Fruit fly (Drosophila melanogaster): Measurements from ENCODE around the gene CG14926.
A peak's percentile ranks its signal among the peaks of the same experiment; 100 is the strongest.

Gene CG14926

DNA sequence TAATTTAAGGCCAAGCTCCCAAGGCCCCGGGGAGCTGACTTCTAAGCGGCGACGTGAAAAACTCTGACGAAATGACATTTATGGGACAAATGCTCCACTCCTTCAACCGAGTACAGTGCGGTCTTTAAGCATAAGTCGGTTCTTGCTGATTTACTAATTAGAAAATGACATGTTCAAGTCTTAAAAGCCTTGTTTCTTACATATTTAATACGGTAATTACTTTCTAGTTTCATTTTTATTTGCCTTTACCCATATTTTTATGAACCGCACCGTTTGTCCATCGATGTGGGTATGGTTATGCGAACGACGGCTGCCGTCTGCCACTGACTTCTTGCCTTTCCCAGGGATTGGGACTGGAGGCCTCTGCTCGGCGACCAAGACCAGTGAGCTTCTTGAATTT lies 14.8 kb downstream of the CG14926 start (continued):
- peak; percentile 44 for TF ChIP-seq CG34406 (GFP tag; optimal IDR thresholded peaks at IDR 0.05)
- TF ChIP-seq dsx (GFP tag; optimal IDR thresholded peaks at IDR 0.05; ENCODE audit: poor library complexity, severe bottlenecking) = no peak
- no peak for TF ChIP-seq CG8319 (GFP tag; optimal IDR thresholded peaks at IDR 0.05)
- peak; percentile 7 for TF ChIP-seq Blimp-1 (GFP tag; optimal IDR thresholded peaks at IDR 0.05)
- TF ChIP-seq cyc (GFP tag; optimal IDR thresholded peaks at IDR 0.05) = peak; percentile 64
- TF ChIP-seq fd85E (GFP tag; optimal IDR thresholded peaks at IDR 0.05) = no peak
- peak; percentile 24 for TF ChIP-seq Lpt (GFP tag; optimal IDR thresholded peaks at IDR 0.05)
- TF ChIP-seq pdm3 (GFP tag; optimal IDR thresholded peaks at IDR 0.05) = peak; percentile 36
- no peak for TF ChIP-seq CG11762 (GFP tag; optimal IDR thresholded peaks at IDR 0.05; ENCODE audit: insufficient read depth)
- peak; percentile 51 for TF ChIP-seq vri (GFP tag; optimal IDR thresholded peaks at IDR 0.05)
- peak; percentile 47 for TF ChIP-seq acj6 (GFP tag; optimal IDR thresholded peaks at IDR 0.05)
- peak; percentile 37 for TF ChIP-seq Hr4 (GFP tag; optimal IDR thresholded peaks at IDR 0.05)
- no peak for TF ChIP-seq CG3032 (tag; optimal IDR thresholded peaks at IDR 0.05)
- TF ChIP-seq CG11294 (GFP tag; IDR thresholded peaks at IDR 0.05) = no peak
- no peak for TF ChIP-seq net (GFP tag; optimal IDR thresholded peaks at IDR 0.05)
- peak; percentile 65 for TF ChIP-seq esn (GFP tag; optimal IDR thresholded peaks at IDR 0.05)
- TF ChIP-seq achi (GFP tag; optimal IDR thresholded peaks at IDR 0.05) = peak; percentile 53
- peak; percentile 58 for TF ChIP-seq OdsH (GFP tag; optimal IDR thresholded peaks at IDR 0.05)
- peak; percentile 70 for TF ChIP-seq Met (GFP tag; optimal IDR thresholded peaks at IDR 0.05)
- no peak for TF ChIP-seq dac (GFP tag; optimal IDR thresholded peaks at IDR 0.05)

DNA sequence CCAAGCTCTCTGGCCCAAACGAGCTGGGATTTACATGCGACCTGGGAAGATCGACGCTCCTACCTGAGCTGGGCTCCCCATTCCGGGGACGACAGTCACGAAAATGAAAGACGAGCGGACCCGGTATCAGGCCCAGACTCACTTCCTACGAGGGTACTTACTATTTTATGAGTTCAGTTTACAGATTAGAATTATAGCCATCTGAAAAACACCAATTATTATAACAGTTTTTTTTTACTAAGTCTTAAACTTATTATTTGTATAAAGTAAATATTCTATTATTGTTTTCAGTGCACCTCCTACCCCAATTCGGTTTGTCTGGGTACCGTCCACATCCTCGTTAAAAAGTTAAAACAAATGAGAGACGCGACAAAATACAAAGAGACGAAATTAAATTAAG lies 16.7 kb downstream of the CG14926 start:
- peak; percentile 58 for TF ChIP-seq CG3919 (GFP tag; optimal IDR thresholded peaks at IDR 0.05)
- TF ChIP-seq dsx (GFP tag; optimal IDR thresholded peaks at IDR 0.05; ENCODE audit: poor library complexity, severe bottlenecking) = peak; percentile 28
- no peak for TF ChIP-seq esn (GFP tag; optimal IDR thresholded peaks at IDR 0.05)
- no peak for TF ChIP-seq dac (GFP tag; optimal IDR thresholded peaks at IDR 0.05)
- no peak for TF ChIP-seq Sox102F (GFP tag; optimal IDR thresholded peaks at IDR 0.05)
- peak; percentile 46 for TF ChIP-seq Ets96B (tag; optimal IDR thresholded peaks at IDR 0.05)
- TF ChIP-seq Eip78C (GFP tag) = peak; percentile 84
- no peak for TF ChIP-seq CG31627 (GFP tag; optimal IDR thresholded peaks at IDR 0.05)
- no peak for TF ChIP-seq Lpt (GFP tag; optimal IDR thresholded peaks at IDR 0.05)
- TF ChIP-seq net (GFP tag; optimal IDR thresholded peaks at IDR 0.05) = no peak
- no peak for TF ChIP-seq fd85E (GFP tag; optimal IDR thresholded peaks at IDR 0.05)
- TF ChIP-seq lz (GFP tag; optimal IDR thresholded peaks at IDR 0.05) = peak; percentile 39
- TF ChIP-seq fkh (GFP tag; optimal IDR thresholded peaks at IDR 0.05) = no peak
- no peak for TF ChIP-seq Smox (GFP tag; optimal IDR thresholded peaks at IDR 0.05)
- peak; percentile 34 for TF ChIP-seq CG10669 (GFP tag; optimal IDR thresholded peaks at IDR 0.05)
- no peak for TF ChIP-seq eg (GFP tag; IDR thresholded peaks at IDR 0.05)
- peak; percentile 41 for TF ChIP-seq CG3032 (tag; optimal IDR thresholded peaks at IDR 0.05)
- TF ChIP-seq CG11762 (GFP tag; optimal IDR thresholded peaks at IDR 0.05; ENCODE audit: insufficient read depth) = no peak
- TF ChIP-seq cyc (GFP tag; optimal IDR thresholded peaks at IDR 0.05) = peak; percentile 69
- peak; percentile 69 for TF ChIP-seq CG11902 (GFP tag; optimal IDR thresholded peaks at IDR 0.05)
- TF ChIP-seq CG11294 (GFP tag; IDR thresholded peaks at IDR 0.05) = no peak
- TF ChIP-seq CG6163 (GFP tag; IDR thresholded peaks at IDR 0.05) = peak; percentile 83
- no peak for TF ChIP-seq fd59A (GFP tag; optimal IDR thresholded peaks at IDR 0.05)
- peak; percentile 15 for TF ChIP-seq CG34406 (GFP tag; optimal IDR thresholded peaks at IDR 0.05)
- no peak for TF ChIP-seq Hr39 (GFP tag; optimal IDR thresholded peaks at IDR 0.05)
- TF ChIP-seq Hr4 (GFP tag; optimal IDR thresholded peaks at IDR 0.05) = no peak
- no peak for TF ChIP-seq Hr38 (GFP tag; optimal IDR thresholded peaks at IDR 0.05)
- TF ChIP-seq Eip93F (GFP tag; optimal IDR thresholded peaks at IDR 0.05) = no peak
- TF ChIP-seq acj6 (GFP tag; optimal IDR thresholded peaks at IDR 0.05) = peak; percentile 16
- TF ChIP-seq CG9139 (GFP tag; optimal IDR thresholded peaks at IDR 0.05) = no peak
- peak in 1 of 2 experiments; percentile 39 for TF ChIP-seq ss (GFP tag; optimal IDR thresholded peaks at IDR 0.05)
- TF ChIP-seq CG1621 (tag; optimal IDR thresholded peaks at IDR 0.05) = no peak
- no peak for TF ChIP-seq CG15336 (GFP tag; IDR thresholded peaks at IDR 0.05)
- peak; percentile 15 for TF ChIP-seq OdsH (GFP tag; optimal IDR thresholded peaks at IDR 0.05)
- no peak for TF ChIP-seq Ets21C (GFP tag; optimal IDR thresholded peaks at IDR 0.05)
- peak; percentile 16 for TF ChIP-seq CG7368 (GFP tag; optimal IDR thresholded peaks at IDR 0.05)
- TF ChIP-seq topi (GFP tag; optimal IDR thresholded peaks at IDR 0.05) = peak; percentile 60
- TF ChIP-seq Met (GFP tag; optimal IDR thresholded peaks at IDR 0.05) = peak; percentile 59
- TF ChIP-seq Eip75B (GFP tag; optimal IDR thresholded peaks at IDR 0.05) = peak; percentile 53
- no peak for TF ChIP-seq salr (GFP tag; optimal IDR thresholded peaks at IDR 0.05)
- no peak for TF ChIP-seq CG32006 (GFP tag; optimal IDR thresholded peaks at IDR 0.05)
- no peak for TF ChIP-seq Sox14 (GFP tag; optimal IDR thresholded peaks at IDR 0.05)
- no peak for TF ChIP-seq vri (GFP tag; optimal IDR thresholded peaks at IDR 0.05)
- no peak for TF ChIP-seq CG6276 (GFP tag; optimal IDR thresholded peaks at IDR 0.05)

Data from whole organism, prepupa.